Fruit fly (Drosophila melanogaster) whole organism, embryonic: Measurements from ENCODE around the gene CG15027.
A peak's percentile ranks its signal among the peaks of the same experiment; 100 is the strongest.

Source experiments
- Aef1 ChIP-seq: fragments of 200-800 bp; sonication (Bioruptor generic); IDR thresholded peaks from 3 replicates; pipeline ENCODE4 v1.3.6; 2022; ENCODE audit warnings: missing biosample characterization, missing genetic modification characterization
- Blimp-1 ChIP-seq: fragments of 200-800 bp; sonication (Bioruptor generic); optimal IDR thresholded peaks from 3 replicates; lab custom pipeline; 2018; ENCODE audit warnings: missing biosample characterization, missing genetic modification characterization, mild to moderate bottlenecking, moderate library complexity, missing genetic modification reagents
- CG10274 ChIP-seq: fragments of 200-800 bp; sonication (Bioruptor generic); optimal IDR thresholded peaks from 3 replicates; lab custom pipeline; 2017; ENCODE audit warnings: missing biosample characterization, mild to moderate bottlenecking, missing genetic modification characterization
- CG12744 ChIP-seq: fragments of 200-800 bp; sonication (Bioruptor generic); optimal IDR thresholded peaks from 2 replicates; lab custom pipeline; 2016; ENCODE audit warnings: missing biosample characterization, missing genetic modification characterization
- CG13123 ChIP-seq: fragments of 200-800 bp; sonication (Bioruptor generic); optimal IDR thresholded peaks from 2 replicates; lab custom pipeline; 2016; ENCODE audit warnings: missing biosample characterization, missing genetic modification characterization
- CG13287 ChIP-seq: fragments of 200-800 bp; sonication (Bioruptor generic); IDR thresholded peaks from 2 replicates; pipeline ENCODE4 v1.3.6; 2022; ENCODE audit warnings: missing biosample characterization, missing genetic modification characterization; ENCODE audit not compliant: partially characterized antibody
- CG13296 ChIP-seq: fragments of 200-800 bp; sonication (Bioruptor generic); optimal IDR thresholded peaks from 3 replicates; lab custom pipeline; 2018; ENCODE audit warnings: missing biosample characterization, mild to moderate bottlenecking, missing genetic modification characterization
- CG13424 ChIP-seq: fragments of 200-800 bp; sonication (Bioruptor generic); optimal IDR thresholded peaks from 2 replicates; lab custom pipeline; 2019; ENCODE audit warnings: missing biosample characterization, mild to moderate bottlenecking, missing genetic modification characterization, moderate library complexity
- CG13894 ChIP-seq: fragments of 200-800 bp; sonication (Bioruptor generic); optimal IDR thresholded peaks from 3 replicates; lab custom pipeline; 2018; ENCODE audit warnings: missing biosample characterization, mild to moderate bottlenecking, missing genetic modification characterization, moderate library complexity
- CG14965 ChIP-seq: fragments of 200-800 bp; sonication (Bioruptor generic); optimal IDR thresholded peaks from 2 replicates; lab custom pipeline; 2016; ENCODE audit warnings: missing biosample characterization, missing genetic modification characterization, borderline replicate concordance
- CG17612 ChIP-seq: fragments of 200-800 bp; sonication (Bioruptor generic); IDR thresholded peaks from 2 replicates; pipeline ENCODE4 v1.3.6; 2022; ENCODE audit warnings: missing biosample characterization, missing genetic modification characterization
- CG18764 ChIP-seq: fragments of 200-800 bp; sonication (Bioruptor generic); optimal IDR thresholded peaks from 3 replicates; lab custom pipeline; 2016; ENCODE audit warnings: missing biosample characterization, missing genetic modification characterization
- CG2120 ChIP-seq: fragments of 200-800 bp; sonication (Bioruptor generic); optimal IDR thresholded peaks from 3 replicates; lab custom pipeline; 2016; ENCODE audit warnings: missing biosample characterization, missing genetic modification characterization
- CG2129 ChIP-seq: fragments of 200-800 bp; sonication (Bioruptor generic); IDR thresholded peaks from 2 replicates; pipeline ENCODE4 v1.3.6; 2022; ENCODE audit warnings: missing biosample characterization, missing genetic modification characterization; ENCODE audit not compliant: partially characterized antibody
- CG2678 ChIP-seq: fragments of 200-800 bp; sonication (Bioruptor generic); optimal IDR thresholded peaks from 3 replicates; lab custom pipeline; 2019; ENCODE audit warnings: missing biosample characterization, mild to moderate bottlenecking, missing genetic modification characterization, moderate library complexity
- CG2875 ChIP-seq: fragments of 200-800 bp; sonication (Bioruptor generic); optimal IDR thresholded peaks from 2 replicates; lab custom pipeline; 2017; ENCODE audit warnings: missing biosample characterization, mild to moderate bottlenecking, missing genetic modification characterization, missing genetic modification reagents
- CG2889 ChIP-seq: fragments of 200-800 bp; sonication (Bioruptor generic); IDR thresholded peaks from 3 replicates; pipeline ENCODE4 v1.3.6; 2022; ENCODE audit warnings: missing biosample characterization, missing genetic modification characterization
- CG30431 ChIP-seq: fragments of 200-800 bp; sonication (Bioruptor generic); optimal IDR thresholded peaks from 2 replicates; lab custom pipeline; 2017; ENCODE audit warnings: missing biosample characterization, missing genetic modification characterization
- CG31224 ChIP-seq: fragments of 200-800 bp; sonication (Bioruptor generic); IDR thresholded peaks from 2 replicates; pipeline ENCODE4 v1.3.6; 2022; ENCODE audit warnings: missing biosample characterization, missing genetic modification characterization
- CG3163 ChIP-seq: fragments of 200-800 bp; sonication (Bioruptor generic); optimal IDR thresholded peaks from 3 replicates; lab custom pipeline; 2016; ENCODE audit warnings: missing biosample characterization, missing genetic modification characterization
- CG3281 ChIP-seq: fragments of 200-800 bp; sonication (Bioruptor generic); optimal IDR thresholded peaks from 3 replicates; lab custom pipeline; 2017; ENCODE audit warnings: missing biosample characterization, mild to moderate bottlenecking, missing genetic modification characterization
- CG3407 ChIP-seq: fragments of 200-800 bp; sonication (Bioruptor generic); optimal IDR thresholded peaks from 2 replicates; lab custom pipeline; 2018; ENCODE audit warnings: missing biosample characterization, mild to moderate bottlenecking, missing genetic modification characterization
- CG4328 ChIP-seq: fragments of 200-800 bp; sonication (Bioruptor generic); optimal IDR thresholded peaks from 3 replicates; lab custom pipeline; 2017; ENCODE audit warnings: missing biosample characterization, missing genetic modification reagents, missing genetic modification characterization
- CG4730 ChIP-seq: fragments of 200-800 bp; sonication (Bioruptor generic); IDR thresholded peaks from 2 replicates; pipeline ENCODE4 v1.3.6; 2022; ENCODE audit warnings: missing biosample characterization, missing genetic modification characterization
- CG6854 ChIP-seq: fragments of 200-800 bp; sonication (Bioruptor generic); optimal IDR thresholded peaks from 3 replicates; lab custom pipeline; 2017; ENCODE audit warnings: missing biosample characterization, mild to moderate bottlenecking, missing genetic modification characterization
- CG7963 ChIP-seq: fragments of 200-800 bp; sonication (Bioruptor generic); IDR thresholded peaks from 3 replicates; pipeline ENCODE4 v1.3.6; 2022; ENCODE audit warnings: missing biosample characterization, missing genetic modification characterization; ENCODE audit not compliant: partially characterized antibody
- CG8944 ChIP-seq: fragments of 200-800 bp; sonication (Bioruptor generic); optimal IDR thresholded peaks from 3 replicates; lab custom pipeline; 2016; ENCODE audit warnings: missing biosample characterization, missing genetic modification characterization
- Camta ChIP-seq: fragments of 200-800 bp; sonication (Bioruptor generic); optimal IDR thresholded peaks from 2 replicates; lab custom pipeline; 2016; ENCODE audit warnings: missing biosample characterization, missing genetic modification characterization
- Dip2 ChIP-seq: fragments of 200-800 bp; sonication (Bioruptor generic); IDR thresholded peaks from 2 replicates; pipeline ENCODE4 v1.3.6; 2022; ENCODE audit warnings: missing biosample characterization, missing genetic modification characterization
- Drgx ChIP-seq: fragments of 200-800 bp; sonication (Bioruptor generic); IDR thresholded peaks from 2 replicates; pipeline ENCODE4 v1.3.6; 2022; ENCODE audit warnings: missing biosample characterization, missing genetic modification characterization
- GATAe ChIP-seq: fragments of 200-800 bp; sonication (Bioruptor generic); conservative IDR thresholded peaks from 2 replicates; pipeline ENCODE4 v1.3.6; 2022; ENCODE audit warnings: missing biosample characterization, missing genetic modification characterization
- Ravus ChIP-seq: fragments of 200-800 bp; sonication (Bioruptor generic); IDR thresholded peaks from 2 replicates; pipeline ENCODE4 v1.3.6; 2022; ENCODE audit warnings: missing biosample characterization, missing genetic modification characterization
- Six4 ChIP-seq: fragments of 200-800 bp; sonication (Bioruptor generic); optimal IDR thresholded peaks from 2 replicates; lab custom pipeline; 2016; ENCODE audit warnings: missing biosample characterization, missing genetic modification characterization
- danr ChIP-seq: fragments of 200-800 bp; sonication (Bioruptor generic); IDR thresholded peaks from 2 replicates; pipeline ENCODE4 v1.3.6; 2022; ENCODE audit warnings: missing biosample characterization, missing genetic modification characterization
- dmrt11E ChIP-seq: fragments of 200-800 bp; sonication (Bioruptor generic); optimal IDR thresholded peaks from 3 replicates; lab custom pipeline; 2018; ENCODE audit warnings: missing biosample characterization, mild to moderate bottlenecking, missing genetic modification characterization, moderate library complexity
- dmrt99B ChIP-seq: fragments of 200-800 bp; sonication (Bioruptor generic); optimal IDR thresholded peaks from 2 replicates; lab custom pipeline; 2018; ENCODE audit warnings: missing biosample characterization, mild to moderate bottlenecking, missing genetic modification characterization, moderate library complexity
- ewg ChIP-seq: fragments of 200-800 bp; sonication (Bioruptor generic); optimal IDR thresholded peaks from 3 replicates; lab custom pipeline; 2017; ENCODE audit warnings: mild to moderate bottlenecking, missing biosample characterization, missing genetic modification reagents, missing genetic modification characterization
- exex ChIP-seq: fragments of 200-800 bp; sonication (Bioruptor generic); optimal IDR thresholded peaks from 4 replicates; lab custom pipeline; 2018; ENCODE audit warnings: missing biosample characterization, mild to moderate bottlenecking, missing genetic modification characterization, moderate library complexity
- fd3F ChIP-seq: fragments of 200-800 bp; sonication (Bioruptor generic); optimal IDR thresholded peaks from 2 replicates; lab custom pipeline; 2018; ENCODE audit warnings: missing biosample characterization, mild to moderate bottlenecking, missing genetic modification characterization, moderate library complexity
- gro ChIP-seq: fragments of 200-800 bp; sonication (Bioruptor generic); optimal IDR thresholded peaks from 2 replicates; lab custom pipeline; 2016; ENCODE audit warnings: missing biosample characterization, missing genetic modification characterization
- ham ChIP-seq: fragments of 200-800 bp; sonication (Bioruptor generic); IDR thresholded peaks from 2 replicates; pipeline ENCODE4 v1.3.6; 2022; ENCODE audit warnings: missing biosample characterization, missing genetic modification characterization
- luna ChIP-seq: fragments of 200-800 bp; sonication (Bioruptor generic); optimal IDR thresholded peaks from 2 replicates; lab custom pipeline; 2016; ENCODE audit warnings: missing biosample characterization, missing genetic modification characterization
- nerfin-1 ChIP-seq: fragments of 200-800 bp; sonication (Bioruptor generic); optimal IDR thresholded peaks from 3 replicates; lab custom pipeline; 2019; ENCODE audit warnings: missing biosample characterization, mild to moderate bottlenecking, missing genetic modification characterization, moderate library complexity
- pho ChIP-seq: fragments of 200-800 bp; sonication (Bioruptor generic); optimal IDR thresholded peaks from 2 replicates; lab custom pipeline; 2016; ENCODE audit warnings: missing biosample characterization, missing genetic modification characterization
- ranshi ChIP-seq: fragments of 200-800 bp; sonication (Bioruptor generic); IDR thresholded peaks from 2 replicates; pipeline ENCODE4 v1.3.6; 2022; ENCODE audit warnings: missing biosample characterization, missing genetic modification characterization
- sens-2 ChIP-seq: fragments of 200-800 bp; sonication (Bioruptor generic); IDR thresholded peaks from 2 replicates; pipeline ENCODE4 v1.3.6; 2022; ENCODE audit warnings: missing biosample characterization, missing genetic modification characterization
- slou ChIP-seq: fragments of 200-800 bp; sonication (Bioruptor generic); optimal IDR thresholded peaks from 3 replicates; lab custom pipeline; 2016; ENCODE audit warnings: missing biosample characterization, missing genetic modification characterization
- zen ChIP-seq: fragments of 200-800 bp; sonication (Bioruptor generic); optimal IDR thresholded peaks from 3 replicates; lab custom pipeline; 2018; ENCODE audit warnings: missing biosample characterization, mild to moderate bottlenecking, missing genetic modification characterization, moderate library complexity
- zfh1 ChIP-seq: fragments of 200-800 bp; sonication (Bioruptor generic); IDR thresholded peaks from 3 replicates; pipeline ENCODE4 v1.3.6; 2022; ENCODE audit warnings: missing biosample characterization, missing genetic modification characterization

The CG15027 gene

DNA sequence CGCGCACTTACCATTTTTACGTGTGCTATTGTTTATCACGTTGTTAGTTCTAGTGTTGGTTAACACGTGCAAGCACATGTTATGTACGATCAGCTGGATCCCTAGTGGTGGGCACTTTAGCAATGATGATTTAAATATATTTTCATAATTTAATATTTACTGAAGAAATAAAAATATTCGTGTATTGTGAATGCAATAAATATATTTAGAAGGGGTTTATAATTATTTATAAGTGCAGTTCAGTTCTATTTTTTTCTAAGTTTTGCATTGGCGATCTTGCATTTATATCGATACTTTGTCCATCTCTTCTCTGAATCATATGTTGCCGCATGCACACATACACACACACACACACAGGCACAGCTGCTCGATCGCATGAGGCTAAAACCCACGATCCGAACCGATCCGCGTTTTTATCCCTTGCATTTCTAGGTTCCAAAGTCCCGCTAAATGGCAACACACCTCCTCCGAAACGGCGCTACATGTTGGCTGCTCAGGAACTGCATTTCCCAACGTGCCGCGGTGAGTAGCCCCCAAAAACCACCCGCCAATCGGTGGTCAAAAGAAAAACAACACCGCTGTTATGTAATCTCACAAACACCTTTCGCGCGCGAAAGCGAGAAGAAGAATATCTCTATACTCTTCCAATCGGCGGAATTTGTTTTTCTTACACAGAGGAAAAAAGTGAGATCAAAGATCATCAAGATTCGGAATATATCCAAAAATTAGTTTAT is at the start of gene CG15027, which contains the start of gene Dbct (continued):
- TF ChIP-seq CG31224 (GFP tag; lab: Robert Waterston, UW) (peak; percentile 62), CG30431 (GFP tag; lab: Kevin White, UChicago) (peak; percentile 12), zen (tag; lab: Kevin White, UChicago) (peak; percentile 57), CG13287 (peak; percentile 84), CG13894 (tag; lab: Kevin White, UChicago) (peak; percentile 47), CG2875 (GFP tag; lab: Kevin White, UChicago) (no peak), dmrt11E (tag; lab: Kevin White, UChicago) (peak; percentile 75), CG13123 (peak; percentile 24), CG14965 (no peak), ranshi (peak; percentile 63; the same call in 1 of the 2 replicates), CG2129 (GFP tag; lab: Robert Waterston, UW) (peak; percentile 67), luna (no peak), CG3163 (GFP tag; lab: Kevin White, UChicago) (no peak), CG13424 (tag; lab: Kevin White, UChicago) (peak; percentile 83), CG2889 (GFP tag; lab: Robert Waterston, UW) (0 out of 3 replicates have a peak, but pooled peaks have one; percentile 21), CG2120 (GFP tag; lab: Kevin White, UChicago) (peak; percentile 59), exex (tag; lab: Kevin White, UChicago) (peak; percentile 42), danr (GFP tag; lab: Robert Waterston, UW) (peak; percentile 64), Camta (GFP tag; lab: Kevin White, UChicago) (no peak), Aef1 (GFP tag; lab: Robert Waterston, UW) (peak; percentile 64), dmrt99B (tag; lab: Kevin White, UChicago) (peak; percentile 52), CG10274 (no peak), CG17612 (GFP tag; lab: Robert Waterston, UW) (no peak), pho (peak; percentile 25), sens-2 (GFP tag; lab: Robert Waterston, UW) (no peak), CG3281 (peak; percentile 35), zfh1 (peak; percentile 73), gro (no peak), ham (GFP tag; lab: Robert Waterston, UW) (no peak), Ravus (GFP tag; lab: Robert Waterston, UW) (no peak; the same call in 1 of the 2 replicates), ewg (GFP tag; lab: Kevin White, UChicago) (peak; percentile 19), Dip2 (GFP tag; lab: Robert Waterston, UW) (no peak), CG2678 (tag; lab: Kevin White, UChicago) (peak; percentile 75), CG4328 (GFP tag; lab: Kevin White, UChicago) (peak; percentile 70), CG3407 (GFP tag; lab: Kevin White, UChicago) (no peak), CG12744 (GFP tag; lab: Kevin White, UChicago) (no peak), Drgx (GFP tag; lab: Robert Waterston, UW) (peak; percentile 30; the same call in 1 of the 2 replicates), CG4730 (peak; percentile 67), CG7963 (GFP tag; lab: Robert Waterston, UW) (no peak), CG8944 (GFP tag; lab: Kevin White, UChicago) (no peak), Blimp-1 (GFP tag; lab: Kevin White, UChicago) (peak; percentile 47), fd3F (peak; percentile 55), slou (GFP tag; lab: Kevin White, UChicago) (no peak), Six4 (GFP tag; lab: Kevin White, UChicago) (peak; percentile 53), nerfin-1 (tag; lab: Kevin White, UChicago) (peak; percentile 40), CG18764 (peak; percentile 52), CG13296 (GFP tag; lab: Kevin White, UChicago) (peak; percentile 38), CG6854 (no peak), GATAe (GFP tag; lab: Robert Waterston, UW) (no peak)
